Fruit fly (Drosophila melanogaster): ENCODE measurements around the gene CG32085.
A peak's percentile ranks its signal among the peaks of the same experiment; 100 is the strongest.

CG32085 gene

dm6 chr3L:11626229-11626826 is 53.8 kb downstream of the CG32085 start, which contains the start of gene PCID2 (continued):
- no peak for TF ChIP-seq CG13123 (GFP tag; optimal IDR thresholded peaks at IDR 0.05)
- no peak for TF ChIP-seq CG4360 (GFP tag; IDR thresholded peaks at IDR 0.05)
- TF ChIP-seq ERR (GFP tag; optimal IDR thresholded peaks at IDR 0.05), result no peak
- TF ChIP-seq jing (GFP tag; optimal IDR thresholded peaks at IDR 0.05), result no peak
- peak; percentile 35 for TF ChIP-seq Med (GFP tag)
- no peak for TF ChIP-seq CG17359 (tag; optimal IDR thresholded peaks at IDR 0.05)
- no peak for TF ChIP-seq pho (GFP tag; optimal IDR thresholded peaks at IDR 0.05)
- peak; percentile 84 for TF ChIP-seq CG34224 (GFP tag; IDR thresholded peaks at IDR 0.05; ENCODE audit: partially characterized antibody)
- no peak for TF ChIP-seq CG7745 (tag; optimal IDR thresholded peaks at IDR 0.05)
- TF ChIP-seq HLH4C (GFP tag; IDR thresholded peaks at IDR 0.05; ENCODE audit: partially characterized antibody), result peak; percentile 68; the same call in 1 of the 3 replicates
- no peak for TF ChIP-seq Hey (tag; optimal IDR thresholded peaks at IDR 0.05)
- TF ChIP-seq ci (GFP tag; IDR thresholded peaks at IDR 0.05), result no peak
- no peak for TF ChIP-seq pb (GFP tag; optimal IDR thresholded peaks at IDR 0.05)
- no peak for TF ChIP-seq CG10462 (GFP tag; optimal IDR thresholded peaks at IDR 0.05)
- TF ChIP-seq prd (optimal IDR thresholded peaks at IDR 0.05), result no peak
- TF ChIP-seq prd (GFP tag; IDR thresholded peaks at IDR 0.05), result no peak
- no peak for TF ChIP-seq h (optimal IDR thresholded peaks at IDR 0.05)
- TF ChIP-seq ssp (GFP tag; IDR thresholded peaks at IDR 0.05), result no peak
- TF ChIP-seq klu (GFP tag; IDR thresholded peaks at IDR 0.05), result no peak
- TF ChIP-seq Ada2b (GFP tag; IDR thresholded peaks at IDR 0.05), result no peak
- TF ChIP-seq esg (GFP tag; conservative IDR thresholded peaks at IDR 0.05), result no peak
- no peak for TF ChIP-seq Antp (GFP tag; optimal IDR thresholded peaks at IDR 0.05)
- no peak for TF ChIP-seq Awh (GFP tag; IDR thresholded peaks at IDR 0.05)
- no peak for TF ChIP-seq CG8359 (GFP tag; optimal IDR thresholded peaks at IDR 0.05; ENCODE audit: borderline replicate concordance)
- no peak for TF ChIP-seq CG15514 (GFP tag; optimal IDR thresholded peaks at IDR 0.05)
- no peak for TF ChIP-seq tap (tag; optimal IDR thresholded peaks at IDR 0.05)
- no peak for TF ChIP-seq CG2712 (tag; optimal IDR thresholded peaks at IDR 0.05)
- TF ChIP-seq tx (GFP tag; optimal IDR thresholded peaks at IDR 0.05), result no peak
- TF ChIP-seq Abd-B (GFP tag; optimal IDR thresholded peaks at IDR 0.05), result no peak
- TF ChIP-seq Dip3 (GFP tag; optimal IDR thresholded peaks at IDR 0.05), result no peak
- TF ChIP-seq exex (tag; optimal IDR thresholded peaks at IDR 0.05), result no peak
- no peak for TF ChIP-seq Kr (GFP tag; optimal IDR thresholded peaks at IDR 0.05)
- no peak for TF ChIP-seq Dip2 (GFP tag; IDR thresholded peaks at IDR 0.05)
- peak; percentile 77 for TF ChIP-seq vnd (GFP tag; IDR thresholded peaks at IDR 0.05; ENCODE audit: partially characterized antibody)
- TF ChIP-seq Dp (GFP tag; optimal IDR thresholded peaks at IDR 0.05), result peak; percentile 32
- TF ChIP-seq kay (GFP tag; optimal IDR thresholded peaks at IDR 0.05), result no peak
- TF ChIP-seq nerfin-2 (GFP tag; IDR thresholded peaks at IDR 0.05; ENCODE audit: partially characterized antibody), result peak; percentile 72
- TF ChIP-seq HmgD (GFP tag; optimal IDR thresholded peaks at IDR 0.05), result no peak
- no peak for TF ChIP-seq Nf-YC (tag; optimal IDR thresholded peaks at IDR 0.05)
- no peak for TF ChIP-seq Jarid2 (GFP tag; optimal IDR thresholded peaks at IDR 0.05)
- no peak for TF ChIP-seq eyg (GFP tag; optimal IDR thresholded peaks at IDR 0.05)
- TF ChIP-seq CG13296 (GFP tag; optimal IDR thresholded peaks at IDR 0.05), result no peak
- TF ChIP-seq nom (GFP tag; optimal IDR thresholded peaks at IDR 0.05), result no peak
- no peak for TF ChIP-seq CG31224 (GFP tag; IDR thresholded peaks at IDR 0.05)
- no peak for TF ChIP-seq CG8281 (tag; optimal IDR thresholded peaks at IDR 0.05)
- TF ChIP-seq hbn (GFP tag; IDR thresholded peaks at IDR 0.05; ENCODE audit: partially characterized antibody), result peak; percentile 73
- no peak for TF ChIP-seq Aef1 (GFP tag; IDR thresholded peaks at IDR 0.05)
- no peak for TF ChIP-seq NfI (GFP tag; optimal IDR thresholded peaks at IDR 0.05)
- TF ChIP-seq CG8765 (GFP tag; IDR thresholded peaks at IDR 0.05), result no peak
- TF ChIP-seq CG9797 (GFP tag; optimal IDR thresholded peaks at IDR 0.05), result no peak
- no peak for TF ChIP-seq Mrtf (GFP tag; IDR thresholded peaks at IDR 0.05)

All from whole organism, embryonic.